Worm (Caenorhabditis elegans) whole organism, midembryonic: ENCODE results near the gene ceh-23.

Experiments used
- cog-1 ChIP-seq: sonication (generic microtip); optimal IDR thresholded peaks from 2 replicates; lab custom pipeline; 2016; ENCODE audit warnings: missing genetic modification characterization, missing compliant biosample characterization
- flt-1 ChIP-seq: fragments of 200-800 bp; sonication (Bioruptor generic); IDR thresholded peaks from 2 replicates; pipeline ENCODE4 v1.3.6; 2022; ENCODE audit warnings: missing genetic modification characterization, missing compliant biosample characterization
- klf-2 ChIP-seq: fragments of 200-800 bp; sonication (Bioruptor generic); conservative IDR thresholded peaks from 2 replicates; pipeline ENCODE4 v1.3.6; 2022; ENCODE audit warnings: missing genetic modification reagents, missing genetic modification characterization, missing compliant biosample characterization
- med-1 ChIP-seq: sonication (generic microtip); optimal IDR thresholded peaks from 2 replicates; lab custom pipeline; 2017; ENCODE audit warnings: missing genetic modification characterization, mild to moderate bottlenecking, missing compliant biosample characterization, antibody characterized with exemption, missing genetic modification reagents; ENCODE audit not compliant: insufficient read depth

DNA sequence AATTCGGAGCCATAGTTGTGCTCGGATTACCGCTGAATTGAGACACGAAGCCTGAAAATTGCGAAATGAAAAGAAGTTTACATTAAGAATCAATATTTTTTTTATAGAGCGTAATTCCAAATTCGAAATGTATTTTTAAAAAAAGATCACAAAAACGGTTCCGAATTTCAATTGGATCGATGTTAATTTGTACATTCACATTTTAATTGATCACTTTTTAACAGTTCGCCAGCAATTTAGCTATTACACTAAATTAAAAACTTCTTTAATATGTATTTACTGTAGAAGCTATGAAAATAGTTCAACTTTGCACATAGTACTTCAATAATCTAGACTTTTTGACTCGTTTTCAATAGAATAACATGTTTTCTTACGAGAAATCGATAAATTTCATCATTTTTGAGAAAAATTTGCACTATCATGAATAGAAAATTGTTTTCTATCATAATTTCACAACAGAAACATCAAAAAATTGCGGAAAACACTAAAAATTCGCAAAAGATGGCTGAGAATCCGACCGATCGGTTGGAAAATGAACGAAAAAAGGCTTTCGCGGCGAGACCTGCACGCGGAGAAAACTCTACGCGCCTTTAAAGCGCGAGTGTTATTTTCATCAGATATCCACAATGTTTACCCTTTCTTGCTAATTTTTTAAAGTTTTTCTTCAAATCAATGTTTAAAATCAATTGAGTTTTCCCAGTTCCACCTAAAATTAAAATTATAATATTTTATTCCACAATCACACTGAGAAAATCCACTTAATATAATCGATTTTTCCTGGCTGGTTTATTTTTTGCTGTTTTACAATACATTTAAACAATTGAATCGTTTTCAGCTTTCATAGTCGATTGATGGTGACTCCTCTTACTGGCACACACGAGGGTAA, 10.6 kb upstream of the ceh-23 start, which contains the start of the genes egl-45 and kcmf-1:
- TF ChIP-seq med-1 (GFP tag; lab: Kevin White, UChicago) (no peak), klf-2 (GFP tag; lab: Robert Waterston, UW) (no peak), flt-1 (GFP tag; lab: Robert Waterston, UW) (no peak), cog-1 (no peak)
